Fruit fly (Drosophila melanogaster): ENCODE results near the gene LpR2.
A peak's percentile ranks its signal among the peaks of the same experiment; 100 is the strongest.

The LpR2 gene

dm6 chr3R:25782855-25783424 is 42.7 kb upstream of the LpR2 start:
- no peak for TF ChIP-seq usp (GFP tag; optimal IDR thresholded peaks at IDR 0.05)
- no peak for TF ChIP-seq fru (GFP tag; optimal IDR thresholded peaks at IDR 0.05)
- TF ChIP-seq Dif (GFP tag; optimal IDR thresholded peaks at IDR 0.05; ENCODE audit: partially characterized antibody), result peak; percentile 63
- TF ChIP-seq Rel (GFP tag; optimal IDR thresholded peaks at IDR 0.05), result no peak
- no peak for TF ChIP-seq Rel (tag; optimal IDR thresholded peaks at IDR 0.05)
- TF ChIP-seq dl (GFP tag; optimal IDR thresholded peaks at IDR 0.05; ENCODE audit: insufficient read depth in 1 of 2, partially characterized antibody in 2 of 2), result peak in 1 of 2 experiments; percentile 1
- TF ChIP-seq GATAd (GFP tag; optimal IDR thresholded peaks at IDR 0.05), result no peak
- no peak for TF ChIP-seq CG32264 (GFP tag; optimal IDR thresholded peaks at IDR 0.05)

dm6 chr3R:25778205-25778604 is 37.9 kb upstream of the LpR2 start, which contains the start of gene CG4956:
Gene CG4956 (minus strand): TSS chr3R:25778305.
- TF ChIP-seq tai (GFP tag; optimal IDR thresholded peaks at IDR 0.05) (no peak), Mio (GFP tag; optimal IDR thresholded peaks at IDR 0.05) (no peak), pan (optimal IDR thresholded peaks at IDR 0.05) (no peak), usp (GFP tag; optimal IDR thresholded peaks at IDR 0.05) (no peak), sv (GFP tag; optimal IDR thresholded peaks at IDR 0.05) (no peak), woc (GFP tag; optimal IDR thresholded peaks at IDR 0.05) (no peak), N (GFP tag; optimal IDR thresholded peaks at IDR 0.05) (no peak), dsf (GFP tag; optimal IDR thresholded peaks at IDR 0.05; ENCODE audit: borderline replicate concordance) (no peak), Vsx2 (GFP tag; optimal IDR thresholded peaks at IDR 0.05; ENCODE audit: partially characterized antibody) (no peak), brk (GFP tag; optimal IDR thresholded peaks at IDR 0.05) (no peak), fru (GFP tag; optimal IDR thresholded peaks at IDR 0.05) (no peak), Myc (optimal IDR thresholded peaks at IDR 0.05) (no peak), dl (GFP tag; optimal IDR thresholded peaks at IDR 0.05; ENCODE audit: insufficient read depth in 1 of 2, partially characterized antibody in 2 of 2) (no peak), CrebA (GFP tag; optimal IDR thresholded peaks at IDR 0.05; ENCODE audit: borderline replicate concordance) (no peak), Rel (GFP tag; optimal IDR thresholded peaks at IDR 0.05) (no peak), Rel (tag; optimal IDR thresholded peaks at IDR 0.05) (no peak), jim (GFP tag; optimal IDR thresholded peaks at IDR 0.05) (no peak), Sp1 (GFP tag; optimal IDR thresholded peaks at IDR 0.05) (no peak)

- no peak for TF ChIP-seq GATAd (GFP tag; optimal IDR thresholded peaks at IDR 0.05)
- TF ChIP-seq fru (GFP tag; optimal IDR thresholded peaks at IDR 0.05), result no peak
- TF ChIP-seq tai (GFP tag; optimal IDR thresholded peaks at IDR 0.05), result no peak
- TF ChIP-seq brk (GFP tag; optimal IDR thresholded peaks at IDR 0.05), result no peak
- TF ChIP-seq Hr78 (GFP tag; optimal IDR thresholded peaks at IDR 0.05), result no peak
- TF ChIP-seq Jra (GFP tag; optimal IDR thresholded peaks at IDR 0.05), result no peak
- TF ChIP-seq Sp1 (GFP tag; optimal IDR thresholded peaks at IDR 0.05), result no peak
- TF ChIP-seq sv (GFP tag; optimal IDR thresholded peaks at IDR 0.05), result no peak
- TF ChIP-seq dmrt93B (GFP tag; optimal IDR thresholded peaks at IDR 0.05), result no peak
- no peak for TF ChIP-seq Mio (GFP tag; optimal IDR thresholded peaks at IDR 0.05)
- no peak for TF ChIP-seq N (GFP tag; optimal IDR thresholded peaks at IDR 0.05)
- TF ChIP-seq psq (GFP tag; optimal IDR thresholded peaks at IDR 0.05), result no peak
- TF ChIP-seq Rel (GFP tag; optimal IDR thresholded peaks at IDR 0.05), result no peak
- TF ChIP-seq Rel (tag; optimal IDR thresholded peaks at IDR 0.05), result no peak
- no peak for TF ChIP-seq dsf (GFP tag; optimal IDR thresholded peaks at IDR 0.05; ENCODE audit: borderline replicate concordance)
- no peak for TF ChIP-seq HLH106 (tag; optimal IDR thresholded peaks at IDR 0.05)
- no peak for TF ChIP-seq CrebA (GFP tag; optimal IDR thresholded peaks at IDR 0.05; ENCODE audit: borderline replicate concordance)
- no peak for TF ChIP-seq Hnf4 (GFP tag; optimal IDR thresholded peaks at IDR 0.05)
- TF ChIP-seq rgr (GFP tag; optimal IDR thresholded peaks at IDR 0.05), result no peak
- TF ChIP-seq usp (GFP tag; optimal IDR thresholded peaks at IDR 0.05), result no peak
- no peak for TF ChIP-seq Hr83 (GFP tag; optimal IDR thresholded peaks at IDR 0.05; ENCODE audit: poor library complexity, severe bottlenecking)
These were observed 36.8 kb upstream of the LpR2 start, which contains the start of gene CG17195 for dm6 chr3R:25777098-25777497. Gene CG17195 (minus strand): TSS chr3R:25777198.

- TF ChIP-seq CG32264 (GFP tag; optimal IDR thresholded peaks at IDR 0.05) (no peak), GATAd (GFP tag; optimal IDR thresholded peaks at IDR 0.05) (no peak), brk (GFP tag; optimal IDR thresholded peaks at IDR 0.05) (no peak), Myc (optimal IDR thresholded peaks at IDR 0.05) (no peak), Sp1 (GFP tag; optimal IDR thresholded peaks at IDR 0.05) (no peak), Dif (GFP tag; optimal IDR thresholded peaks at IDR 0.05; ENCODE audit: partially characterized antibody) (no peak), CG9705 (GFP tag; optimal IDR thresholded peaks at IDR 0.05) (no peak), HLH106 (tag; optimal IDR thresholded peaks at IDR 0.05) (no peak), br (GFP tag; optimal IDR thresholded peaks at IDR 0.05) (no peak), jim (GFP tag; optimal IDR thresholded peaks at IDR 0.05) (no peak), usp (GFP tag; optimal IDR thresholded peaks at IDR 0.05) (no peak)
These were observed 35.9 kb upstream of the LpR2 start, which contains the start of gene CG17196 for dm6 chr3R:25776137-25776536. Gene CG17196 (minus strand): TSS chr3R:25776237.
